Fruit fly (Drosophila melanogaster): ENCODE results near the gene CG14186.

Gene CG14186

DNA sequence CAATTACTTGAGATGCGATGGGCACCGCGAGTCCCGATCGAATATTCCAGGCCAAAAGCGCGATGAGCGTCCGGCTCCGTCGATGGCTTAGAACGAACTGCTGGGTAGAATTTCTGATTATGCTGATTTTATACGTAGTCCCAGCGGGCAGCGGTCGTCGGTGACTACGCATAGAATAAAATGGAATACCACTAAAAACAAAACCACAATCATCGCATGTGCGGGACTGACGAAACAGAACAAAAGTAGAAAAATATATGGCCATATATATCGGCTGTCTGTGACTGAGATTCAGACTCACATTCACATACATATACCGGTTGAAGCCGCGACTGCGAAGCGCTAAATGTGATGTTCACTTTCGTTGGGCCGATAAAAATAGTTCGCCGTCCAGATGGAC, 23.7 kb upstream of the CG14186 start, which contains the start of gene CG7365:
Gene CG7365, minus strand, starts transcription at position 101 of the 400 bp plus-strand sequence.
- TF ChIP-seq CG7045 (GFP tag; optimal IDR thresholded peaks at IDR 0.05) (no peak), ovo (GFP tag; optimal IDR thresholded peaks at IDR 0.05) (no peak), CG11617 (GFP tag; optimal IDR thresholded peaks at IDR 0.05) (no peak), Mnt (GFP tag; optimal IDR thresholded peaks at IDR 0.05) (no peak), CG12768 (GFP tag; optimal IDR thresholded peaks at IDR 0.05) (no peak), cnc (optimal IDR thresholded peaks at IDR 0.05) (no peak), kay (GFP tag; ENCODE audit: borderline replicate concordance) (no peak), Crg-1 (GFP tag; optimal IDR thresholded peaks at IDR 0.05) (no peak)

DNA sequence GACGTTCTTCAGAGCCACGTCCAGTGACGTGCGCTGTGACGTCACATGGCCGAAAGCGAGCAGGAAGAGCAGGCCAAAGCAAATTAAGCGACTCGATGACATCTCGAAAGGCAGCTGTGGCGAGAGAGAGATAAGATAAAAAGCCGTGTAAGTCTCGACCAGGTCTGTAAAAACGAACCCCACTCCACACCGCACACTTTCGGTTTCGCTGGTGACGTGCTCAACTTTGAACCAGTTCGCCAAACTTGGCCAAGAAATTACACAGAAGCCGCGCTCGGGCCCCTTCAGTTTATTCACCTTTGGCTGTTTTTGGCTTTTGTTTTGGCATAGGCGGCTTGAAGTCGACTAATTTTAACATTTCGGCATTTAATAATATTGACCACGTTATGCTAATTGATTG, 22.5 kb upstream of the CG14186 start:
- TF ChIP-seq Crg-1 (GFP tag; optimal IDR thresholded peaks at IDR 0.05) (no peak), CG1620 (GFP tag; optimal IDR thresholded peaks at IDR 0.05) (no peak), ovo (GFP tag; optimal IDR thresholded peaks at IDR 0.05) (no peak), CG11617 (GFP tag; optimal IDR thresholded peaks at IDR 0.05) (no peak), pad (GFP tag; optimal IDR thresholded peaks at IDR 0.05) (no peak), Clk (GFP tag; optimal IDR thresholded peaks at IDR 0.05) (no peak), CG12768 (GFP tag; optimal IDR thresholded peaks at IDR 0.05) (no peak), CG7045 (GFP tag; optimal IDR thresholded peaks at IDR 0.05) (no peak), toe (GFP tag; optimal IDR thresholded peaks at IDR 0.05) (no peak), Mnt (GFP tag; optimal IDR thresholded peaks at IDR 0.05) (no peak), CG33017 (tag; optimal IDR thresholded peaks at IDR 0.05) (no peak), cnc (optimal IDR thresholded peaks at IDR 0.05) (no peak), kay (GFP tag; ENCODE audit: borderline replicate concordance) (no peak), CG5204 (GFP tag; optimal IDR thresholded peaks at IDR 0.05) (no peak), bab1 (GFP tag; optimal IDR thresholded peaks at IDR 0.05) (no peak), CG7101 (tag; optimal IDR thresholded peaks at IDR 0.05) (no peak), tj (GFP tag; optimal IDR thresholded peaks at IDR 0.05) (no peak), Hr96 (GFP tag; optimal IDR thresholded peaks at IDR 0.05) (no peak), CG14711 (tag; optimal IDR thresholded peaks at IDR 0.05) (no peak), cic (GFP tag; optimal IDR thresholded peaks at IDR 0.05) (no peak)

DNA sequence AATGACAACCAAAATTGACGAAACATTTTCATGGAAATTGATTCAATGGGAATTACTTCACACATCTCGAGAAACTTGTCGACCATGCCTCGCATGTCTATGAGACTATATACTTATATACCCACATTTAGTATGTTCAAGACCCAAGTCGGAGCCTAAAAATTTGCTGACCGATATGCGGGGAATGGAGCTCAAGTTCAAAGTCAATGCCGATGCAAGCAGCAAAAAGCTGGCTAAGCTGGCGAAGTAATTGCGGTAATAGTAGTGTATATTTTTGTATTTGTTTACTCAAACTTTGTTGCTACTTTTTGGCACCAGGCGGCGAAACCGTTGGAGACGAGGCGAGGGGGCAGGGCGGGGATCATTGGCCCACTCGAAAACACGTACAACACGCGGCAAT, 19.4 kb upstream of the CG14186 start:
- TF ChIP-seq kay (GFP tag; ENCODE audit: borderline replicate concordance) (peak; percentile 12), Mnt (GFP tag; optimal IDR thresholded peaks at IDR 0.05) (no peak), tj (GFP tag; optimal IDR thresholded peaks at IDR 0.05) (peak; percentile 61)

DNA sequence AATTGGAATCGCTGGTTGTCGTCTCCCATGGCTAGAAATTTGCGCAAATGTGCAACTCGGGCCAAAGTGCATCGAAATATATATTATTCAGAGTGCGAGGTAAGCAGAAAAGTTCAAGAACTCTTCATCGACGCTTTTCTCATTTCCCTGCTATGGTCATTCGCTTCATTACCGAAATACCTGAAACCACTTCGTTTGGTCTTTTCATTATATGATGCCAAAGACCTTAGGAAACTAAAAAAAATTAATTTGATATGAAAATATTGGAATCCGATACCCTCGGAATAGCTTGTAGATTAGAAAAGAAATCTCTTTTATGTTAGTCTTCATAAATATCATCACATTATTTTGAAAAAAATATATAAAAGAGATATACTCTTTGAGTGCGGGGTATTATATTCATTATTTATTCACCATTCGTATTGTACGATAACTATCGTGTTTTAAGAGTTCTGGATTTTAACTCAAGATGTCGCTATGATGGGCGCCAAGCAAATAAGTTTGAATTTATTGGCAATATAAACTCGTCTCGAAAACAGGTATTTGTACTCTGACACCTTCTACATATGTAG, 9.3 kb upstream of the CG14186 start, which contains the start of gene CG14187:
Gene CG14187, minus strand, starts transcription at position 51 of the 572 bp plus-strand sequence.
- peak; percentile 79 for TF ChIP-seq bab1 (GFP tag; optimal IDR thresholded peaks at IDR 0.05)
- peak; percentile 73 for TF ChIP-seq tj (GFP tag; optimal IDR thresholded peaks at IDR 0.05)
- TF ChIP-seq CG7045 (GFP tag; optimal IDR thresholded peaks at IDR 0.05), result no peak

DNA sequence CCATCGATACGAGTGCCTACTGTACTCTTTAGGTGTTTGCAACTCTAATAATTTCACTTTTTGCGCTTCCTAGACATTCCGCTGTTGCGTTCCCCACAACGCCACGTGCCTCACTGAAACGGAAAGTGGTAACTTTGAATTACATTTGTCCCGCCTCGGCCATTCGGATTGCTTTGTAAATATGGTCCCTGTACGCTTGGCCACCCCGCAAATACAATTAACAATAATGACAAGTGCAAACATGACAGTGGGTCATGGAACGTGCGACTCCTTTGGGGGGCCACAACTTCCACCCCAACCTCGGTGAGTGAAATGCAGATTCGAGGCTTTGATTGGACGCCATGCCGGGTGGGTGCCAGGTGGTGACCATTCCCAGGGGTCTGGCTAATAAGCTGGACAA, 7.8 kb upstream of the CG14186 start, which contains the start of gene Ir76b:
Gene Ir76b, minus strand, starts transcription at position 101 of the 400 bp plus-strand sequence.
- TF ChIP-seq Crg-1 (GFP tag; optimal IDR thresholded peaks at IDR 0.05), result no peak
- TF ChIP-seq cic (GFP tag; optimal IDR thresholded peaks at IDR 0.05), result no peak
- TF ChIP-seq CG14711 (tag; optimal IDR thresholded peaks at IDR 0.05), result no peak
- TF ChIP-seq CG7045 (GFP tag; optimal IDR thresholded peaks at IDR 0.05), result no peak
- TF ChIP-seq Hr96 (GFP tag; optimal IDR thresholded peaks at IDR 0.05), result no peak
- TF ChIP-seq toe (GFP tag; optimal IDR thresholded peaks at IDR 0.05), result no peak
- no peak for TF ChIP-seq CG33017 (tag; optimal IDR thresholded peaks at IDR 0.05)
- TF ChIP-seq Mnt (GFP tag; optimal IDR thresholded peaks at IDR 0.05), result no peak
- TF ChIP-seq CG5204 (GFP tag; optimal IDR thresholded peaks at IDR 0.05), result no peak
- no peak for TF ChIP-seq ovo (GFP tag; optimal IDR thresholded peaks at IDR 0.05)
- TF ChIP-seq CG1620 (GFP tag; optimal IDR thresholded peaks at IDR 0.05), result no peak
- no peak for TF ChIP-seq cnc (optimal IDR thresholded peaks at IDR 0.05)
- TF ChIP-seq CG7101 (tag; optimal IDR thresholded peaks at IDR 0.05), result no peak

DNA sequence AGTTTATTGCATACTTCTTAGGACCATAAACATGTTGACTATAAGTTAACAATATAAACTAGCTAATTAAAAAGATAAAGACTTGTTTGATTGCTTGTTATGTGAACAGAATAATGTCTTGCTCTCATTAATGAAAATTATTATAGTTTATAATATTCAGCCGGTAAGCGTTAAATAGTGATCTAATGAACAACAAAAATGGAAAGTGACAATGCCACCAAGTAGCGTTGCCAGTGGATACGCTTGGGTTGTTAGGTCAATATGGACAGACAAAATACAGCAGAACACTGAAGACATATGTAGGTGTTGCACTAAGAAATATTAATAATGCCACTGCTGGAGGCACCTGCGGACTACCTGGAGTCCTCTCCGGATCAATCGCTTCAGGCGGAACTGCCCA, 2.2 kb upstream of the CG14186 start, which contains the start of gene CG14185:
Gene CG14185, plus strand, starts transcription at position 301 of the 400 bp plus-strand sequence.
- TF ChIP-seq Hr96 (GFP tag; optimal IDR thresholded peaks at IDR 0.05) (no peak), CG7101 (tag; optimal IDR thresholded peaks at IDR 0.05) (no peak), Crg-1 (GFP tag; optimal IDR thresholded peaks at IDR 0.05) (no peak), tj (GFP tag; optimal IDR thresholded peaks at IDR 0.05) (no peak), ovo (GFP tag; optimal IDR thresholded peaks at IDR 0.05) (no peak), kay (GFP tag; ENCODE audit: borderline replicate concordance) (no peak), bab1 (GFP tag; optimal IDR thresholded peaks at IDR 0.05) (no peak), Clk (GFP tag; optimal IDR thresholded peaks at IDR 0.05) (no peak), CG11617 (GFP tag; optimal IDR thresholded peaks at IDR 0.05) (no peak), pad (GFP tag; optimal IDR thresholded peaks at IDR 0.05) (no peak)

DNA sequence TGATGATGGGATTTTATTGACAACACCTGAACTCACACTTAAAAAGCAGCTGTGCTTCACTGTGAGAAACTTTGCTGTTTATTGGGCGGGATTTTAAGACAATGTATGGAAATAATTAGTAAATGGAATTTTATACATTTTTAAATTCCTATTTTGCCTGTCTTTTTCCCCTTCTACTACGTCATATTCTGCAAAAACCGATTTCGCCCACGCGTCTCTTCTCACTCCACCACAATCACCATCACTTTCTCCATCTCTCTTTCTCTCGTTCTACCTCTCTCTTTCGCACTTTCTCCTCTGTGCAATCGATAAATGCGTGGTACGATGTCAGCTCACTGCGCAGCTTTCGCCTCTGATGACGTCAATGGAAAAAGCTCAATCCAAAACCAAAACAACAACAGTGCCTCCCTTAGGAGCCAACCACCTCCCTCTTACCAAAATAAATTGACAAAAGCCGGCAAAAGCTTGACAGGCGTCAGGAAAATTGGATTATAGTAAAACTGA, 968 bp upstream of the CG14186 start:
- TF ChIP-seq tj (GFP tag; optimal IDR thresholded peaks at IDR 0.05) (no peak), pad (GFP tag; optimal IDR thresholded peaks at IDR 0.05) (peak; percentile 39), Mnt (GFP tag; optimal IDR thresholded peaks at IDR 0.05) (no peak), CG5204 (GFP tag; optimal IDR thresholded peaks at IDR 0.05) (no peak), cic (GFP tag; optimal IDR thresholded peaks at IDR 0.05) (no peak), Clk (GFP tag; optimal IDR thresholded peaks at IDR 0.05) (no peak), ovo (GFP tag; optimal IDR thresholded peaks at IDR 0.05) (no peak)
